Worm (Caenorhabditis elegans): ENCODE data around the gene scrm-8.

DNA sequence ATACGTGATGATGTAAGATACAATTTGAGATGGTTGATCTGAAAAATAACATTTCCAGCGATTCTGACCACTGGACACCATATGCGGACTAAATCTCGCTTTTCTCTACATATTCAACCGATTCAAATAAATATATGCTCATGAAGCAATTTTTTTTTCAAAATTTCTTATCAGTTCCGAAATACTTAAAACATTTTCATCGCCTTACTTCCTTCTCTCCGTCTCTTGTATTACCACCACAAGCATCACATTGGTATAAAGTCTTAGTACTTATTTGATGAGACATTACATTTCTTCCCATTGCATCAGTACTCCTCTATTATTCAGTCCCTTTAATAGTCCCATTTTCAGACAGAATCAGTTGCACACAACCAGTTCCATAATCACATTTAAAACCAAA is 9.9 kb upstream of the scrm-8 start, which contains the start of gene K08D10.14:
- TF ChIP-seq unc-39 (tag; optimal IDR thresholded peaks at IDR 0.05) (no peak), alr-1 (tag; optimal IDR thresholded peaks at IDR 0.05) (no peak), nhr-10 (tag; optimal IDR thresholded peaks at IDR 0.05) (no peak), zag-1 (tag; optimal IDR thresholded peaks at IDR 0.05) (no peak), unc-55 (GFP tag; optimal IDR thresholded peaks at IDR 0.05) (no peak), R02D3.7 (tag; optimal IDR thresholded peaks at IDR 0.05) (no peak), blmp-1 (tag; optimal IDR thresholded peaks at IDR 0.05; ENCODE audit: insufficient read depth) (no peak), unc-62 (GFP tag; optimal IDR thresholded peaks at IDR 0.05) (no peak), mbf-1 (tag; optimal IDR thresholded peaks at IDR 0.05) (no peak), ama-1 (optimal IDR thresholded peaks at IDR 0.05) (no peak)

Measured in whole organism, L2 larva.